Fruit fly (Drosophila melanogaster) whole organism, pupa: ENCODE results near the gene Rdh.

Experiments used
- CG14655 ChIP-seq: fragments of 200-800 bp; sonication (Bioruptor generic); optimal IDR thresholded peaks from 3 replicates; lab custom pipeline; 2017; ENCODE audit warnings: mild to moderate bottlenecking, missing biosample characterization, missing genetic modification reagents, missing genetic modification characterization
- CG15710 ChIP-seq: fragments of 200-800 bp; sonication (Bioruptor generic); optimal IDR thresholded peaks from 2 replicates; lab custom pipeline; 2018; ENCODE audit warnings: missing biosample characterization, mild to moderate bottlenecking, missing genetic modification characterization, moderate library complexity
- EcR ChIP-seq: fragments of 200-800 bp; sonication (Bioruptor generic); optimal IDR thresholded peaks from 3 replicates; lab custom pipeline; 2019; ENCODE audit warnings: missing biosample characterization, missing genetic modification characterization, mild to moderate bottlenecking, moderate library complexity, missing genetic modification reagents
- Pif1A ChIP-seq: fragments of 200-800 bp; sonication (Bioruptor generic); optimal IDR thresholded peaks from 3 replicates; lab custom pipeline; 2016; ENCODE audit warnings: missing biosample characterization, missing genetic modification characterization
- Snoo ChIP-seq: fragments of 200-800 bp; sonication (Bioruptor generic); optimal IDR thresholded peaks from 3 replicates; lab custom pipeline; 2017; ENCODE audit warnings: missing biosample characterization, mild to moderate bottlenecking, missing genetic modification characterization, inconsistent platforms

dm6 chr3L:3806330-3806729, 18.9 kb upstream of the Rdh start, which contains the start of the genes CG32264, ntc and IntS10:
- TF ChIP-seq CG15710 (tag; lab: Kevin White, UChicago) (peak; percentile 61), EcR (no peak), Snoo (tag; lab: Kevin White, UChicago) (no peak), Pif1A (no peak), CG14655 (GFP tag; lab: Kevin White, UChicago) (no peak)
